Fruit fly (Drosophila melanogaster) whole organism, wandering third instar larva: ENCODE results near the gene Cpr78Ca.

Source experiments
- CG32264 ChIP-seq: fragments of 200-800 bp; sonication (Bioruptor generic); optimal IDR thresholded peaks from 2 replicates; lab custom pipeline; 2016; ENCODE audit warnings: missing biosample characterization, missing genetic modification characterization
- CG9705 ChIP-seq: fragments of 200-800 bp; sonication (Bioruptor generic); optimal IDR thresholded peaks from 2 replicates; lab custom pipeline; 2018; ENCODE audit warnings: missing biosample characterization, mild to moderate bottlenecking, missing genetic modification characterization
- Dfd ChIP-seq: fragments of >200 bp; optimal IDR thresholded peaks from 2 replicates; lab custom pipeline; 2017; ENCODE audit warnings: missing biosample characterization, missing genetic modification characterization
- Dif ChIP-seq: fragments of 200-275, 200-300 bp; sonication (Bioruptor generic); optimal IDR thresholded peaks from 2 replicates; lab custom pipeline; 2018; ENCODE audit warnings: missing biosample characterization, missing genetic modification characterization; ENCODE audit not compliant: partially characterized antibody
- GATAd ChIP-seq: sonication (Bioruptor generic); optimal IDR thresholded peaks from 2 replicates; lab custom pipeline; 2016; ENCODE audit warnings: missing biosample characterization, missing genetic modification characterization
- Hnf4 ChIP-seq: fragments of 200-800 bp; sonication (Bioruptor generic); optimal IDR thresholded peaks from 2 replicates; lab custom pipeline; 2016; ENCODE audit warnings: missing biosample characterization, mild to moderate bottlenecking, missing genetic modification characterization
- Hr83 ChIP-seq: fragments of 200-300 bp; sonication (Bioruptor generic); optimal IDR thresholded peaks from 2 replicates; lab custom pipeline; 2016; ENCODE audit warnings: missing biosample characterization, mild to moderate bottlenecking, missing genetic modification characterization, moderate library complexity; ENCODE audit not compliant: poor library complexity, severe bottlenecking
- Jra ChIP-seq: sonication (Bioruptor generic); optimal IDR thresholded peaks from 2 replicates; lab custom pipeline; 2016; ENCODE audit warnings: missing biosample characterization, missing genetic modification characterization
- Mio ChIP-seq: sonication (Bioruptor generic); optimal IDR thresholded peaks from 2 replicates; lab custom pipeline; 2016; ENCODE audit warnings: missing biosample characterization, missing genetic modification characterization
- Myc ChIP-seq: fragments of >200 bp; optimal IDR thresholded peaks from 2 replicates; lab custom pipeline; 2017
- N ChIP-seq: fragments of >200 bp; optimal IDR thresholded peaks from 2 replicates; lab custom pipeline; 2018; ENCODE audit warnings: missing biosample characterization, missing external identifiers, missing genetic modification characterization
- Rel ChIP-seq, 2 experiments: fragments of 200-800 bp; sonication (Bioruptor generic) in 1 of 2; optimal IDR thresholded peaks; 2 replicates in 1 of 2; 3 replicates in 1 of 2; lab custom pipeline; 2016 to 2019; ENCODE audit warnings: mild to moderate bottlenecking in 2 of 2, missing biosample characterization in 2 of 2, missing genetic modification characterization in 2 of 2, moderate library complexity in 1 of 2
- Sp1 ChIP-seq: fragments of 200-800 bp; sonication (Bioruptor generic); optimal IDR thresholded peaks from 3 replicates; lab custom pipeline; 2019; ENCODE audit warnings: missing biosample characterization, mild to moderate bottlenecking, missing genetic modification characterization, moderate library complexity
- dl ChIP-seq, 2 experiments: fragments of 175-275, 200-275 bp in 1 of 2; fragments of 200-275 bp in 1 of 2; sonication (Bioruptor generic); optimal IDR thresholded peaks; lab custom pipeline; 2018; ENCODE audit warnings: mild to moderate bottlenecking in 2 of 2, missing biosample characterization in 2 of 2, missing genetic modification characterization in 2 of 2, moderate library complexity in 2 of 2; ENCODE audit not compliant: partially characterized antibody in 2 of 2, insufficient read depth in 1 of 2
- ey ChIP-seq: fragments of 200-800 bp; sonication (Bioruptor generic); optimal IDR thresholded peaks from 2 replicates; lab custom pipeline; 2016; ENCODE audit warnings: missing biosample characterization, missing genetic modification characterization
- fru ChIP-seq: fragments of 200-800 bp; sonication (Bioruptor generic); optimal IDR thresholded peaks from 3 replicates; lab custom pipeline; 2016; ENCODE audit warnings: missing biosample characterization, mild to moderate bottlenecking, missing genetic modification characterization
- h ChIP-seq: fragments of 200-800 bp; sonication (Bioruptor generic); optimal IDR thresholded peaks from 3 replicates; lab custom pipeline; 2016; ENCODE audit warnings: missing biosample characterization, mild to moderate bottlenecking, missing genetic modification characterization
- jim ChIP-seq: fragments of 175-275, 200-325 bp; sonication (Bioruptor generic); optimal IDR thresholded peaks from 2 replicates; lab custom pipeline; 2016; ENCODE audit warnings: missing biosample characterization, mild to moderate bottlenecking, missing genetic modification characterization
- pan ChIP-seq: fragments of >200 bp; optimal IDR thresholded peaks from 2 replicates; lab custom pipeline; 2017
- psq ChIP-seq: fragments of 200-800 bp; sonication (Bioruptor generic); optimal IDR thresholded peaks from 3 replicates; lab custom pipeline; 2017; ENCODE audit warnings: missing biosample characterization, mild to moderate bottlenecking, missing genetic modification characterization, moderate library complexity
- rgr ChIP-seq: fragments of 200-800 bp; sonication (Bioruptor generic); optimal IDR thresholded peaks from 3 replicates; lab custom pipeline; 2016; ENCODE audit warnings: missing biosample characterization, mild to moderate bottlenecking, missing genetic modification characterization
- sage ChIP-seq: fragments of 200-800 bp; sonication (Bioruptor generic); optimal IDR thresholded peaks from 2 replicates; lab custom pipeline; 2016; ENCODE audit warnings: missing biosample characterization, mild to moderate bottlenecking, missing genetic modification characterization
- sv ChIP-seq: fragments of 200-800 bp; sonication (Bioruptor generic); optimal IDR thresholded peaks from 3 replicates; lab custom pipeline; 2016; ENCODE audit warnings: missing biosample characterization, missing genetic modification characterization
- tai ChIP-seq: sonication (Bioruptor generic); optimal IDR thresholded peaks from 2 replicates; lab custom pipeline; 2016; ENCODE audit warnings: missing biosample characterization, missing genetic modification characterization
- usp ChIP-seq: fragments of >200 bp; optimal IDR thresholded peaks from 2 replicates; lab custom pipeline; 2017; ENCODE audit warnings: missing biosample characterization, missing genetic modification characterization
- woc ChIP-seq: sonication (Bioruptor generic); optimal IDR thresholded peaks from 2 replicates; lab custom pipeline; 2016; ENCODE audit warnings: missing biosample characterization, mild to moderate bottlenecking, missing genetic modification characterization

Gene Cpr78Ca

DNA sequence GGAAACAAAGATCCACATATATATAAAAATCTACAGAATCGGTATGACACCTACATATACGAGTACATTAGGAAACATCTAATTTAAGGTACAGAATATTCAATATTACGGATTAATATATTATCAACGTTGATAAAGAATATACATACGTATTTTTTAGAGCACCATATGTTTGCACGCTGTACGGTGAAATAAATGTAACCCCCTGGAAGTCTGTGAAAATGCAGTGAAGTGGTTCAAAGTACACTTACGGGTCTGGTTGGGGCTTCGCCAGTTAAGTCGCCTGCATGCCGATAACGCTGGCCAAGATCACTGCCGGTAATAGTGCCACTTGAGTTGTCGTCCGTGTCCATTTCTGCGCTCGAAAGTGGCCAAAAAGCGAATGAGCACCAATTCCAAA is 11.1 kb upstream of the Cpr78Ca start:
- no peak for TF ChIP-seq pan (lab: Kevin White, UChicago)
- peak; percentile 28 for TF ChIP-seq Dif (GFP tag; lab: Kevin White, UChicago)
- peak; percentile 35 for TF ChIP-seq Hnf4 (GFP tag; lab: Kevin White, UChicago)
- TF ChIP-seq woc (GFP tag; lab: Kevin White, UChicago): no peak
- TF ChIP-seq tai (GFP tag; lab: Kevin White, UChicago): no peak
- TF ChIP-seq Hr83 (GFP tag; lab: Kevin White, UChicago): no peak
- no peak for TF ChIP-seq h (GFP tag; lab: Kevin White, UChicago)
- no peak for TF ChIP-seq N (GFP tag; lab: Kevin White, UChicago)
- no peak for TF ChIP-seq usp
- no peak for TF ChIP-seq psq (GFP tag; lab: Kevin White, UChicago)
- no peak for TF ChIP-seq Rel (GFP tag; optimal IDR thresholded peaks at IDR 0.05; lab: Kevin White, UChicago)
- TF ChIP-seq Rel (tag; optimal IDR thresholded peaks at IDR 0.05; lab: Kevin White, UChicago): no peak
- TF ChIP-seq sv (GFP tag; lab: Kevin White, UChicago): no peak
- no peak for TF ChIP-seq CG32264 (GFP tag; lab: Kevin White, UChicago)

DNA sequence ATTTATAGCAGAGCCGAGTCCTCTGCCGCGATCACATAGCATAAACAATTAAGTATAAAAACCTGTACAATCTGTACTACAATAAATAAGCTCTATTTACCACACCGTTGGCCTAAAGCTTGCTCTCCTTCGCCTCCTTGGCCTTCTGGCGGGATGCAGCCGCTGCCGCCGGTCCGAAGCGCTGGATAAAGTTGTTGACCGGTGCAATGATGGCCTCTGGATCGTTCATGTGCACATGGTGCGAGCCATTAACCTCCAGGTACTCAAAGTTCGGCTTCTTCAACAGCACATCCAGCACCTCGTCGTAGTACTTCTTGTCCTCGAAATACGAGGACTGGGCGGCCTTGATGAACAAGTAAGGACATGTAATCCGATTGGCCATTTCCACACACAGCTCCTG is 9.9 kb upstream of the Cpr78Ca start:
- TF ChIP-seq Jra (GFP tag; lab: Kevin White, UChicago) (no peak), N (GFP tag; lab: Kevin White, UChicago) (no peak), Mio (GFP tag; lab: Kevin White, UChicago) (no peak), CG9705 (no peak), Sp1 (GFP tag; lab: Kevin White, UChicago) (no peak), ey (no peak), Dfd (GFP tag; lab: Kevin White, UChicago) (no peak)

DNA sequence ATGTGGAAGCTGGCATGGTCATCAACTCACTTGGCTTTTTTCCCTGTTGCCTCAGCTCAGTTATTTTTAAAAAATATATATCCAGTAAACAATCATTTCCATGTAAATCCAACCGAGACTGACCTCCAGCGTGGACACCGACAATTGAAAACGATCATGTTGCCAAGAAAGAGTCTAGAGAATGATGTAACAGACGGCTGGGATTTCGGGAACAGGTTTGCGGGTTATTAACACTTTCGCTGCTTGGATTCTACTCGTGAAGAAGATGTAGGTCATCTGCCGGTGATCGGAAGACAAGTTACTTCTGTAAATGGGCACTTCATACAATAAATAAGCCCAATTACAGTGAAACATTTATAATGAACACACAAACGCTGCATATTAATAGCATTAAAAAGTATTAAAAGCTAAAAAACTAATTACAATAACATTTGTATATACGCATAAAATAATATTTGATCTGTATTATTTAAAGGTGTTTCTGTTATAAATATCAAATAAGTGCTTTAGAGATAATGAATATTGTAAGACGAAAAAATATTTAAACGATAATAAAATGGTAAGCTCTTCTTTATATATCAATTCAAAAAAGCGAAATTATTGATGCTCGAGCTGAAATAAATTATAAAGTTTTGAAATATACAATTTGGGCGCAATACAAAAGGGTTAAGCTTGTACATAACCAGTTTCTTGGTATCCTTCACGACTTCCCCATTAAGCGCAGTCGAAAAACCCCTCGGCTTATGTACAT is 9.3 kb upstream of the Cpr78Ca start:
- TF ChIP-seq GATAd (GFP tag; lab: Kevin White, UChicago) (no peak), Hnf4 (GFP tag; lab: Kevin White, UChicago) (no peak), Dfd (GFP tag; lab: Kevin White, UChicago) (no peak), dl (GFP tag; optimal IDR thresholded peaks at IDR 0.05; lab: Kevin White, UChicago; ENCODE audit: insufficient read depth in 1 of 2, partially characterized antibody in 2 of 2) (no peak), Jra (GFP tag; lab: Kevin White, UChicago) (no peak), Hr83 (GFP tag; lab: Kevin White, UChicago) (no peak), Myc (no peak), fru (GFP tag; lab: Kevin White, UChicago) (no peak), sage (GFP tag; lab: Kevin White, UChicago) (no peak), Rel (GFP tag; optimal IDR thresholded peaks at IDR 0.05; lab: Kevin White, UChicago) (no peak), Rel (tag; optimal IDR thresholded peaks at IDR 0.05; lab: Kevin White, UChicago) (no peak), Dif (GFP tag; lab: Kevin White, UChicago) (no peak), woc (GFP tag; lab: Kevin White, UChicago) (no peak), rgr (GFP tag; lab: Kevin White, UChicago) (no peak), Mio (GFP tag; lab: Kevin White, UChicago) (no peak), CG32264 (GFP tag; lab: Kevin White, UChicago) (no peak), ey (no peak)

DNA sequence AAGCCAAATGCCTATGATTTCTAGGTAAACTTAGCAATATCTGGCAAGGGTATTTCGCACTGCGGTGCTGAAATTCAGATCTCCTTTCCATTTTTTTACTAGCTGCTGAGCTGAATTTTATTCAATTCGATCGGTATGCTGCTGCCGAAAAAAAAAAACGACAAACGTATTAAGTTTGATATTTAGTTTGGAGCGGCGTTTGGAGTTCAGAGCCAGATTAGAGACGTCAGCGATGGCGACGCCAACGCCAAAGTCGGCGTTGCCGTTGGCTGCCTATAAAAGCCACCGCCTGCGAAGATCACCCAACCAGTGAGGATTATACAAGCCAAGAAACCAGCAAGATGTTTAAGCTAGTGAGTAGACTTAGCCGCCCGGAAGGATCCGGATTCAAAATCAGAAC is 7.7 kb upstream of the Cpr78Ca start, which contains the start of gene Cpr78Cc:
Cpr78Cc (plus strand) TSS at position 301 of the 400 bp plus-strand sequence.
- TF ChIP-seq pan (lab: Kevin White, UChicago) (no peak), Hnf4 (GFP tag; lab: Kevin White, UChicago) (no peak), Rel (GFP tag; optimal IDR thresholded peaks at IDR 0.05; lab: Kevin White, UChicago) (no peak), Rel (tag; optimal IDR thresholded peaks at IDR 0.05; lab: Kevin White, UChicago) (no peak), CG32264 (GFP tag; lab: Kevin White, UChicago) (no peak), Dif (GFP tag; lab: Kevin White, UChicago) (no peak), psq (GFP tag; lab: Kevin White, UChicago) (no peak), fru (GFP tag; lab: Kevin White, UChicago) (no peak), jim (no peak)

DNA sequence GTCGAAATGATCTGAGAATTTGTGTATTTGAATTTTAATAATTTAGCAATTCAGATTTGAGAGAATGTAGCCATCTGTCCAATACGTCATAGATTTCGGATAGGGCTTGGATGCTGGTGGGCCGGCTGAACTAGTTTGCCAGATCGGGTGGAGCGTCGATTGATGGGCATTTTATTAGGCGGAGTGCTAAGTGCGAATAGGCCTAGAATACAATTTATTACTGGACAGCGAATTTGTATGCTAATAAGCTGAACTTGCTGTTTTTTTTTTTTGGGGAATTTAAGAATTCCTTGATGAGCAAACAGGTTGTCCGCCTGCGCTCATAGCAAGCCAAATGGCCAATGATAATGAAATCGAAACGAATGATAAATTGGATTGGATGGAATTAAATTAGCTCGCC is 6.6 kb upstream of the Cpr78Ca start:
- TF ChIP-seq sage (GFP tag; lab: Kevin White, UChicago) (no peak), ey (no peak), CG32264 (GFP tag; lab: Kevin White, UChicago) (no peak), rgr (GFP tag; lab: Kevin White, UChicago) (no peak)
